Worm (Caenorhabditis elegans): ENCODE results near the gene F57C12.2.

DNA sequence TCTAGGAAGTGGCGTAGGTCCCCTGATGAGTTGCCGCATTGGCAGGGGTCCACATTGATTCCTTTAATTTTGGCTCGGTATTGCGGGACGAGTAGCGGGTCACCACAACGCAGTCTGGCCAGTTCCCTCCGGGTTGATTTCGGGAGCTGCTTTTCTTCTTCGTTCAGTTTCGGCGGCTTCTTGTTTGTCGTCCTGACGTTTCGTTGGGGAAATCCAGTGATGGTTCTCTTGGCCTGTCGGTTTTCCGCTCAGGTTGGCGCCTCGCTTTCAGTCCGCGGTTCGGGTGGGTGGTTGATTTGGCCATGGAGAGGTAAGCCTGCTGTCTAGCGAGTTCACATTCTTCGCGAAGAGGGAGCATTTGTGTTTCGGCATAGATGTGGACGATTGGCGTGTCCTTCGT, 22.4 kb downstream of the F57C12.2 start:
- TF ChIP-seq aly-2 (tag; optimal IDR thresholded peaks at IDR 0.05) (no peak), ama-1 (optimal IDR thresholded peaks at IDR 0.05) (no peak), unc-62 (GFP tag; optimal IDR thresholded peaks at IDR 0.05) (no peak), ztf-11 (tag; optimal IDR thresholded peaks at IDR 0.05) (no peak), mdl-1 (tag; optimal IDR thresholded peaks at IDR 0.05) (no peak)

Measured in whole organism, L1 larva.